Fruit fly (Drosophila melanogaster): ENCODE data around the gene Caper.

dm6 chr2L:7047703-7048102 is 15.2 kb downstream of the Caper start:
- TF ChIP-seq toe (GFP tag; optimal IDR thresholded peaks at IDR 0.05), result no peak
- TF ChIP-seq kay (GFP tag; ENCODE audit: borderline replicate concordance), result no peak
- TF ChIP-seq CG5204 (GFP tag; optimal IDR thresholded peaks at IDR 0.05), result peak; percentile 9
- peak; percentile 76 for TF ChIP-seq Crg-1 (GFP tag; optimal IDR thresholded peaks at IDR 0.05)
- no peak for TF ChIP-seq bab1 (GFP tag; optimal IDR thresholded peaks at IDR 0.05)
- no peak for TF ChIP-seq cnc (optimal IDR thresholded peaks at IDR 0.05)
- TF ChIP-seq Mnt (GFP tag; optimal IDR thresholded peaks at IDR 0.05), result peak; percentile 18
- no peak for TF ChIP-seq CG7045 (GFP tag; optimal IDR thresholded peaks at IDR 0.05)
- TF ChIP-seq CG11617 (GFP tag; optimal IDR thresholded peaks at IDR 0.05), result peak; percentile 14
- TF ChIP-seq CG14711 (tag; optimal IDR thresholded peaks at IDR 0.05), result no peak
